Fruit fly (Drosophila melanogaster) whole organism, embryonic: Measurements from ENCODE around the gene ppk15.

Source experiments
- Aef1 ChIP-seq: fragments of 200-800 bp; sonication (Bioruptor generic); IDR thresholded peaks from 3 replicates; pipeline ENCODE4 v1.3.6; 2022; ENCODE audit warnings: missing biosample characterization, missing genetic modification characterization
- CG10979 ChIP-seq: fragments of 200-800 bp; sonication (Bioruptor generic); optimal IDR thresholded peaks from 2 replicates; lab custom pipeline; 2018; ENCODE audit warnings: missing biosample characterization, mild to moderate bottlenecking, missing genetic modification characterization, moderate library complexity
- CG7786 ChIP-seq: fragments of 200-800 bp; sonication (Bioruptor generic); optimal IDR thresholded peaks from 2 replicates; lab custom pipeline; 2016; ENCODE audit warnings: missing biosample characterization, missing genetic modification characterization
- CG8388 ChIP-seq: fragments of 200-800 bp; sonication (Bioruptor generic); optimal IDR thresholded peaks from 2 replicates; lab custom pipeline; 2019; ENCODE audit warnings: missing biosample characterization, mild to moderate bottlenecking, missing genetic modification characterization, moderate library complexity
- Dref ChIP-seq: fragments of 200-800 bp; sonication (Bioruptor generic); IDR thresholded peaks from 2 replicates; pipeline ENCODE4 v1.3.6; 2022; ENCODE audit warnings: missing biosample characterization, missing genetic modification characterization
- Gug ChIP-seq: fragments of 200-800 bp; sonication (Bioruptor generic); IDR thresholded peaks from 4 replicates; pipeline ENCODE4 v1.3.6; 2022; ENCODE audit warnings: missing biosample characterization, missing genetic modification characterization
- Hand ChIP-seq: fragments of 200-800 bp; sonication (Bioruptor generic); optimal IDR thresholded peaks from 2 replicates; lab custom pipeline; 2017; ENCODE audit warnings: mild to moderate bottlenecking, missing biosample characterization, missing genetic modification reagents, missing genetic modification characterization
- NC2β ChIP-seq: fragments of 200-800 bp; sonication (Bioruptor generic); optimal IDR thresholded peaks from 2 replicates; lab custom pipeline; 2016; ENCODE audit warnings: missing biosample characterization, missing genetic modification characterization
- croc ChIP-seq: fragments of 200-800 bp; sonication (Bioruptor generic); conservative IDR thresholded peaks from 3 replicates; pipeline ENCODE4 v1.3.6; 2022; ENCODE audit warnings: missing biosample characterization, missing genetic modification characterization
- kni ChIP-seq: fragments of 200-800 bp; sonication (Bioruptor generic); optimal IDR thresholded peaks from 3 replicates; lab custom pipeline; 2017; ENCODE audit warnings: mild to moderate bottlenecking, missing biosample characterization, missing genetic modification reagents, missing genetic modification characterization
- lilli ChIP-seq: fragments of 200-800 bp; sonication (Bioruptor generic); optimal IDR thresholded peaks from 3 replicates; lab custom pipeline; 2016; ENCODE audit warnings: missing biosample characterization, missing genetic modification characterization
- run ChIP-seq: fragments of 200-800 bp; sonication (Bioruptor generic); optimal IDR thresholded peaks from 3 replicates; lab custom pipeline; 2018; ENCODE audit warnings: missing biosample characterization, mild to moderate bottlenecking, missing genetic modification characterization

dm6 chr3R:26440455-26441196 is 37.2 kb upstream of the ppk15 start, which contains the start of gene tx:
- TF ChIP-seq run (tag; lab: Kevin White, UChicago), result no peak
- TF ChIP-seq Hand, result no peak
- no peak for TF ChIP-seq CG10979
- no peak for TF ChIP-seq NC2β (GFP tag; lab: Kevin White, UChicago)
- TF ChIP-seq Aef1 (GFP tag; lab: Robert Waterston, UW), result no peak
- no peak for TF ChIP-seq Dref (GFP tag; lab: Robert Waterston, UW)
- TF ChIP-seq CG8388 (GFP tag; lab: Kevin White, UChicago), result no peak
- peak; percentile 69 for TF ChIP-seq kni
- no peak for TF ChIP-seq lilli (GFP tag; lab: Kevin White, UChicago)
- TF ChIP-seq Gug (GFP tag; lab: Robert Waterston, UW), result no peak
- TF ChIP-seq croc (GFP tag; lab: Robert Waterston, UW), result no peak
- TF ChIP-seq CG7786, result no peak
